3 fruit fly cellular contexts compared by ENCODE assay signal in the genomic region with DNA sequence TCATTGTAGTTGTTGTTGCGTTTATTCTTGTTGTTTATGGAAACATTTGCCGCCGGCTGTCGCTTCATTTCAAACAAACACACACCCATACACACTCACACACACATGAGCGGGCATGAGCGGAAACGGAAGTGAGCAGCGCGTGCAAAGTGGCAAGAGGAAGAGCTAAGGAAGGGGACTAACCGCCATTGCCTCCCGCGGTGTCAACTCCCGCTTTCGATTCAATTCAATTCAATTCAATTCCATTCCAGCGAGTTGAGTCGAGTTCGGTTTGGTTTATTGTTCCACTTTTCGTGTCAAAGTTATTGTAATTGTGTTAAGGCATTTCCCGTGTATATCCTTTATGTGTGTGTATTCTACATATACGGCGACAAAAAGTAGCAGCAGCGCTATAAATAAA.
TF ChIP-seq lines count a peak whose summit lies in the region.

No protein-coding gene starts in this region.

- TF ChIP-seq CTCF in whole organism, embryonic (GFP tag; optimal IDR thresholded peaks at IDR 0.05; lab: Kevin White, UChicago), result no peak

TF ChIP-seq in whole organism, embryonic, 481 proteins besides CTCF, POLR2A, EP300 and RAD21 (continues in another document):
- TF ChIP-seq BtbVII (GFP tag; optimal IDR thresholded peaks at IDR 0.05; lab: Kevin White, UChicago), result no peak
- TF ChIP-seq onecut (GFP tag; IDR thresholded peaks at IDR 0.05; lab: Robert Waterston, UW), result peak; percentile 47
- peak; percentile 35 for TF ChIP-seq MTF-1 (GFP tag; optimal IDR thresholded peaks at IDR 0.05; lab: Kevin White, UChicago; ENCODE audit: borderline replicate concordance)
- TF ChIP-seq ato (GFP tag; IDR thresholded peaks at IDR 0.05; lab: Robert Waterston, UW; ENCODE audit: partially characterized antibody), result no peak
- no peak for TF ChIP-seq CG1024 (GFP tag; IDR thresholded peaks at IDR 0.05; lab: Robert Waterston, UW)
- TF ChIP-seq CG17359 (tag; optimal IDR thresholded peaks at IDR 0.05; lab: Kevin White, UChicago), result peak; percentile 23
- peak; percentile 88 for TF ChIP-seq Ets97D (GFP tag; optimal IDR thresholded peaks at IDR 0.05; lab: Kevin White, UChicago)
- no peak for TF ChIP-seq Atf-2 (GFP tag; optimal IDR thresholded peaks at IDR 0.05; lab: Kevin White, UChicago)
- TF ChIP-seq Side (GFP tag; optimal IDR thresholded peaks at IDR 0.05; lab: Kevin White, UChicago), result no peak
- no peak for TF ChIP-seq nmo (GFP tag; optimal IDR thresholded peaks at IDR 0.05; lab: Kevin White, UChicago)
- TF ChIP-seq ci (GFP tag; IDR thresholded peaks at IDR 0.05; lab: Robert Waterston, UW), result peak; percentile 66; the same call in 2 of the 3 replicates
- peak; percentile 73 for TF ChIP-seq CG17385 (GFP tag; optimal IDR thresholded peaks at IDR 0.05; lab: Kevin White, UChicago)
- TF ChIP-seq nau (GFP tag; optimal IDR thresholded peaks at IDR 0.05; lab: Kevin White, UChicago), result no peak
- TF ChIP-seq oc (tag; optimal IDR thresholded peaks at IDR 0.05; lab: Kevin White, UChicago), result no peak
- no peak for TF ChIP-seq hbn (GFP tag; IDR thresholded peaks at IDR 0.05; lab: Robert Waterston, UW; ENCODE audit: partially characterized antibody)
- TF ChIP-seq Atf6 (GFP tag; IDR thresholded peaks at IDR 0.05; lab: Robert Waterston, UW), result no peak
- no peak for TF ChIP-seq hkb (optimal IDR thresholded peaks at IDR 0.05; lab: Kevin White, UChicago)
- peak; percentile 43; the same call in 1 of the 2 replicates for TF ChIP-seq hkb (GFP tag; IDR thresholded peaks at IDR 0.05; lab: Robert Waterston, UW)
- peak; percentile 44 for TF ChIP-seq CG6813 (GFP tag; optimal IDR thresholded peaks at IDR 0.05; lab: Kevin White, UChicago)
- no peak for TF ChIP-seq CG1529 (GFP tag; optimal IDR thresholded peaks at IDR 0.05; lab: Kevin White, UChicago)
- no peak for TF ChIP-seq insv (GFP tag; optimal IDR thresholded peaks at IDR 0.05; lab: Kevin White, UChicago)
- TF ChIP-seq zen (tag; optimal IDR thresholded peaks at IDR 0.05; lab: Kevin White, UChicago), result no peak
- TF ChIP-seq cad (GFP tag; optimal IDR thresholded peaks at IDR 0.05; lab: Kevin White, UChicago), result no peak
- TF ChIP-seq E2f2 (GFP tag; IDR thresholded peaks at IDR 0.05; lab: Robert Waterston, UW), result no peak
- no peak for TF ChIP-seq CG11247 (GFP tag; IDR thresholded peaks at IDR 0.05; lab: Robert Waterston, UW)
- TF ChIP-seq CG11456 (GFP tag; IDR thresholded peaks at IDR 0.05; lab: Robert Waterston, UW), result peak; percentile 32; the same call in 1 of the 3 replicates
- no peak for TF ChIP-seq MESR4 (GFP tag; optimal IDR thresholded peaks at IDR 0.05; lab: Kevin White, UChicago)
- TF ChIP-seq CG11696 (GFP tag; IDR thresholded peaks at IDR 0.05; lab: Robert Waterston, UW), result no peak

TF ChIP-seq in whole organism, prepupa, 60 proteins besides CTCF, POLR2A, EP300 and RAD21:
- TF ChIP-seq CG34406 (GFP tag; optimal IDR thresholded peaks at IDR 0.05; lab: Kevin White, UChicago) (no peak), fkh (GFP tag; optimal IDR thresholded peaks at IDR 0.05; lab: Kevin White, UChicago) (no peak), topi (GFP tag; optimal IDR thresholded peaks at IDR 0.05; lab: Kevin White, UChicago) (no peak), CG11294 (GFP tag; IDR thresholded peaks at IDR 0.05; lab: Robert Waterston, UW) (no peak), svp (GFP tag; lab: Kevin White, UChicago) (no peak), Eip78C (GFP tag; lab: Kevin White, UChicago) (peak; percentile 0), pdm3 (GFP tag; optimal IDR thresholded peaks at IDR 0.05; lab: Kevin White, UChicago) (no peak), CG6808 (GFP tag; optimal IDR thresholded peaks at IDR 0.05; lab: Kevin White, UChicago) (peak; percentile 3), dsx (GFP tag; optimal IDR thresholded peaks at IDR 0.05; lab: Kevin White, UChicago; ENCODE audit: poor library complexity, severe bottlenecking) (no peak), CG6854 (GFP tag; optimal IDR thresholded peaks at IDR 0.05; lab: Kevin White, UChicago) (peak; percentile 21), CG1621 (tag; optimal IDR thresholded peaks at IDR 0.05; lab: Kevin White, UChicago) (no peak), CG3919 (GFP tag; optimal IDR thresholded peaks at IDR 0.05; lab: Kevin White, UChicago) (peak; percentile 8), CG7368 (GFP tag; optimal IDR thresholded peaks at IDR 0.05; lab: Kevin White, UChicago) (no peak)

TF ChIP-seq in whole organism, pupa, 21 proteins besides CTCF, POLR2A, EP300 and RAD21:
- TF ChIP-seq CG13204 (GFP tag; optimal IDR thresholded peaks at IDR 0.05; lab: Kevin White, UChicago), result no peak
- TF ChIP-seq CG4496 (GFP tag; IDR thresholded peaks at IDR 0.05; lab: Robert Waterston, UW), result peak; percentile 47; the same call in 2 of the 3 replicates

Comparison
In these comparisons a context has a peak if more than half of its experiments do, and no peak if none do; other contexts are left out.
1. Of the 7 proteins assayed by ChIP-seq in both whole organism, embryonic and whole organism, prepupa: peak only in whole organism, embryonic: none; only in whole organism, prepupa: CG6854; in both: none; in neither: 6.